Worm (Caenorhabditis elegans) whole organism, L4 larva: ENCODE data around the gene gyf-1.

Experiments
- ZK546.5 ChIP-seq, 2 experiments: sonication (generic microtip); optimal IDR thresholded peaks; 2 replicates each; lab custom pipeline; 2017; ENCODE audit warnings: missing biosample characterization in 2 of 2, missing genetic modification characterization in 2 of 2
- aha-1 ChIP-seq: fragments of 150-350 bp; peaks from one replicate; lab custom pipeline; 2014; ENCODE audit warnings: missing biosample characterization, missing genetic modification characterization
- ceh-82 ChIP-seq: sonication (generic microtip); optimal IDR thresholded peaks from 2 replicates; lab custom pipeline; 2017; ENCODE audit warnings: missing biosample characterization, missing genetic modification characterization
- dpl-1 ChIP-seq: fragments of 150-350 bp; optimal IDR thresholded peaks from 2 replicates; lab custom pipeline; 2014; ENCODE audit warnings: missing biosample characterization, missing genetic modification reagents, missing genetic modification characterization
- egl-27 ChIP-seq: sonication (generic microtip); optimal IDR thresholded peaks from 3 replicates; lab custom pipeline; 2017; ENCODE audit warnings: missing biosample characterization, missing genetic modification reagents, missing genetic modification characterization
- lin-13 ChIP-seq: fragments of 150-350 bp; optimal IDR thresholded peaks from 2 replicates; lab custom pipeline; 2014; ENCODE audit warnings: missing biosample characterization, missing genetic modification reagents, missing genetic modification characterization
- mdt-29 ChIP-seq: fragments of 200-800 bp; sonication (Bioruptor generic); IDR thresholded peaks from 2 replicates; pipeline ENCODE4 v1.3.6; 2022; ENCODE audit warnings: missing genetic modification reagents, missing genetic modification characterization, missing compliant biosample characterization
- nhr-76 ChIP-seq: fragments of 150-350 bp; optimal IDR thresholded peaks from 2 replicates; lab custom pipeline; 2014; ENCODE audit warnings: missing biosample characterization, missing genetic modification characterization
- pqm-1 ChIP-seq: sonication (generic microtip); optimal IDR thresholded peaks from 2 replicates; lab custom pipeline; 2017; ENCODE audit warnings: missing biosample characterization, missing genetic modification characterization
- snpc-4 ChIP-seq: fragments of 150-350 bp; optimal IDR thresholded peaks from 2 replicates; lab custom pipeline; 2014; ENCODE audit warnings: missing biosample characterization, missing genetic modification characterization
- zfp-3 ChIP-seq: fragments of 200-800 bp; sonication (Bioruptor generic); conservative IDR thresholded peaks from 2 replicates; pipeline ENCODE4 v1.3.6; 2022; ENCODE audit warnings: missing genetic modification reagents, missing genetic modification characterization, missing compliant biosample characterization

- TF ChIP-seq nhr-76 (tag; lab: Kevin White, UChicago): no peak
- TF ChIP-seq egl-27 (tag; lab: Kevin White, UChicago): no peak
- TF ChIP-seq ZK546.5 (tag; optimal IDR thresholded peaks at IDR 0.05; lab: Kevin White, UChicago): no peak
- TF ChIP-seq mdt-29 (GFP tag; lab: Robert Waterston, UW): no peak
- TF ChIP-seq dpl-1 (GFP tag; lab: Kevin White, UChicago): peak; percentile 61
- no peak for TF ChIP-seq aha-1 (tag; lab: Kevin White, UChicago)
- TF ChIP-seq ceh-82: no peak
- TF ChIP-seq zfp-3 (GFP tag; lab: Robert Waterston, UW): no peak
- peak; percentile 14 for TF ChIP-seq lin-13 (GFP tag; lab: Kevin White, UChicago)
- TF ChIP-seq snpc-4 (tag; lab: Kevin White, UChicago): no peak
- TF ChIP-seq pqm-1 (tag; lab: Kevin White, UChicago): no peak
Observed at ce11 chrII:6734674-6735073, 50.6 kb downstream of the gyf-1 start, which contains the start of gene T14B4.3.
